Worm (Caenorhabditis elegans) whole organism, L1 larva: ENCODE measurements around the gene srw-103.

ENCODE experiments used
- ces-1 ChIP-seq: fragments of 150-350 bp; optimal IDR thresholded peaks from 2 replicates; lab custom pipeline; 2014; ENCODE audit warnings: missing biosample characterization, missing genetic modification reagents, missing genetic modification characterization
- egl-27 ChIP-seq, 2 experiments: fragments of 150-350 bp in 1 of 2; sonication (generic microtip); optimal IDR thresholded peaks; 3 replicates each; lab custom pipeline; 2017 to 2018; ENCODE audit warnings: missing biosample characterization in 2 of 2, missing genetic modification characterization in 2 of 2, missing genetic modification reagents in 2 of 2
- elt-2 ChIP-seq: sonication (generic microtip); optimal IDR thresholded peaks from 2 replicates; lab custom pipeline; 2016; ENCODE audit warnings: missing genetic modification characterization, mild to moderate bottlenecking, inconsistent platforms, missing compliant biosample characterization, missing genetic modification reagents
- fos-1 ChIP-seq: fragments of 150-350 bp; optimal IDR thresholded peaks from 2 replicates; lab custom pipeline; 2014; ENCODE audit warnings: missing biosample characterization, missing genetic modification characterization
- lin-15B ChIP-seq: fragments of 150-350 bp; sonication (generic microtip); optimal IDR thresholded peaks from 3 replicates; lab custom pipeline; 2014; ENCODE audit warnings: missing biosample characterization, missing genetic modification characterization
- lin-39 ChIP-seq: fragments of 150-350 bp; optimal IDR thresholded peaks from 2 replicates; lab custom pipeline; 2014; ENCODE audit warnings: missing biosample characterization, missing genetic modification reagents, missing genetic modification characterization
- nhr-28 ChIP-seq: fragments of 150-350 bp; optimal IDR thresholded peaks from 2 replicates; lab custom pipeline; 2014; ENCODE audit warnings: missing biosample characterization, missing genetic modification characterization
- nhr-77 ChIP-seq: fragments of 150-350 bp; optimal IDR thresholded peaks from 2 replicates; lab custom pipeline; 2014; ENCODE audit warnings: missing biosample characterization, missing genetic modification characterization
- snpc-4 ChIP-seq: fragments of 150-350 bp; optimal IDR thresholded peaks from 2 replicates; lab custom pipeline; 2014; ENCODE audit warnings: missing biosample characterization, missing genetic modification characterization
- unc-62 ChIP-seq: fragments of 150-350 bp; optimal IDR thresholded peaks from 2 replicates; lab custom pipeline; 2014; ENCODE audit warnings: missing biosample characterization, missing genetic modification reagents, missing genetic modification characterization
- ztf-11 ChIP-seq, 2 experiments: sonication (generic microtip); optimal IDR thresholded peaks; 2 replicates each; lab custom pipeline; 2016 to 2017; ENCODE audit warnings: missing genetic modification characterization in 2 of 2, missing biosample characterization in 1 of 2, missing compliant biosample characterization in 1 of 2

ce11 chrV:1755589-1755988 lies 38.6 kb downstream of the srw-103 start, which contains the start of gene ZK697.14:
- TF ChIP-seq ztf-11 (tag; optimal IDR thresholded peaks at IDR 0.05; lab: Kevin White, UChicago) (no peak), ces-1 (GFP tag; lab: Kevin White, UChicago) (no peak), unc-62 (GFP tag; lab: Kevin White, UChicago) (no peak), lin-15B (tag; lab: Kevin White, UChicago) (no peak), fos-1 (tag; lab: Kevin White, UChicago) (no peak), lin-39 (tag; lab: Kevin White, UChicago) (no peak), elt-2 (no peak), egl-27 (tag; optimal IDR thresholded peaks at IDR 0.05; lab: Kevin White, UChicago) (no peak), nhr-77 (tag; lab: Kevin White, UChicago) (no peak), nhr-28 (tag; lab: Kevin White, UChicago) (no peak), snpc-4 (tag; lab: Kevin White, UChicago) (no peak)
